Worm (Caenorhabditis elegans) whole organism, L4 larva: ENCODE measurements around the gene his-37.

Source experiments
- F10B5.3 ChIP-seq: sonication (generic microtip); optimal IDR thresholded peaks from 2 replicates; lab custom pipeline; 2016; ENCODE audit warnings: mild to moderate bottlenecking, missing genetic modification characterization, missing compliant biosample characterization
- F44E2.7 ChIP-seq: fragments of 200-800 bp; sonication (Bioruptor generic); IDR thresholded peaks from 2 replicates; pipeline ENCODE4 v2.1.2; 2022; ENCODE audit warnings: missing genetic modification characterization, missing compliant biosample characterization
- F49E8.2 ChIP-seq: sonication (generic microtip); optimal IDR thresholded peaks from 2 replicates; lab custom pipeline; 2016; ENCODE audit warnings: missing compliant biosample characterization, mild to moderate bottlenecking, missing genetic modification characterization, borderline replicate concordance
- T20F7.1 ChIP-seq: fragments of 200-800 bp; sonication (Bioruptor generic); optimal IDR thresholded peaks from 2 replicates; lab custom pipeline; 2018; ENCODE audit warnings: mild to moderate bottlenecking, missing genetic modification characterization, missing compliant biosample characterization
- T26A8.4 ChIP-seq: fragments of 200-800 bp; sonication (Bioruptor generic); IDR thresholded peaks from 2 replicates; pipeline ENCODE4 v1.3.6; 2022; ENCODE audit warnings: missing genetic modification characterization, missing compliant biosample characterization
- Y5F2A.4 ChIP-seq: fragments of 200-800 bp; sonication (Bioruptor generic); optimal IDR thresholded peaks from 2 replicates; lab custom pipeline; 2018; ENCODE audit warnings: mild to moderate bottlenecking, missing genetic modification characterization, missing compliant biosample characterization
- ceh-20 ChIP-seq: fragments of 200-800 bp; sonication (Bioruptor generic); IDR thresholded peaks from 2 replicates; pipeline ENCODE4 v1.3.6; 2022; ENCODE audit warnings: missing genetic modification reagents, missing genetic modification characterization, missing compliant biosample characterization
- ceh-32 ChIP-seq: sonication (generic microtip); optimal IDR thresholded peaks from 2 replicates; lab custom pipeline; 2016; ENCODE audit warnings: mild to moderate bottlenecking, missing genetic modification characterization, missing compliant biosample characterization; ENCODE audit not compliant: poor library complexity
- ceh-62 ChIP-seq: sonication (generic microtip); optimal IDR thresholded peaks from 2 replicates; lab custom pipeline; 2017; ENCODE audit warnings: missing biosample characterization, missing genetic modification characterization
- cey-2 ChIP-seq: sonication (generic microtip); optimal IDR thresholded peaks from 3 replicates; lab custom pipeline; 2017; ENCODE audit warnings: missing genetic modification characterization, mild to moderate bottlenecking, missing compliant biosample characterization, antibody characterized with exemption, borderline replicate concordance; ENCODE audit not compliant: insufficient read depth
- daf-12 ChIP-seq: fragments of 150-350 bp; optimal IDR thresholded peaks from 2 replicates; lab custom pipeline; 2014; ENCODE audit warnings: missing biosample characterization, missing genetic modification reagents, missing genetic modification characterization
- daf-16 ChIP-seq, 3 experiments: sonication (generic microtip); optimal IDR thresholded peaks; 2 replicates each; lab custom pipeline; 2016 to 2017; ENCODE audit warnings: missing genetic modification characterization in 3 of 3, missing genetic modification reagents in 3 of 3, mild to moderate bottlenecking in 2 of 3, missing compliant biosample characterization in 2 of 3, missing biosample characterization in 1 of 3, moderate library complexity in 1 of 3
- daf-8 ChIP-seq: fragments of 200-800 bp; sonication (Bioruptor generic); IDR thresholded peaks from 2 replicates; pipeline ENCODE4 v1.3.6; 2022; ENCODE audit warnings: missing genetic modification characterization, missing compliant biosample characterization
- dpl-1 ChIP-seq: fragments of 150-350 bp; optimal IDR thresholded peaks from 2 replicates; lab custom pipeline; 2014; ENCODE audit warnings: missing biosample characterization, missing genetic modification reagents, missing genetic modification characterization
- duxl-1 ChIP-seq: sonication (generic microtip); optimal IDR thresholded peaks from 2 replicates; lab custom pipeline; 2016; ENCODE audit warnings: mild to moderate bottlenecking, missing genetic modification characterization, moderate library complexity, missing compliant biosample characterization; ENCODE audit not compliant: poor library complexity
- dve-1 ChIP-seq: sonication (generic microtip); optimal IDR thresholded peaks from 2 replicates; lab custom pipeline; 2017; ENCODE audit warnings: antibody characterized with exemption, mild to moderate bottlenecking, missing genetic modification characterization, missing compliant biosample characterization; ENCODE audit not compliant: insufficient read depth
- fos-1 ChIP-seq: fragments of 150-350 bp; optimal IDR thresholded peaks from 2 replicates; lab custom pipeline; 2014; ENCODE audit warnings: missing biosample characterization, missing genetic modification characterization
- gei-8 ChIP-seq: fragments of 200-800 bp; sonication (Bioruptor generic); optimal IDR thresholded peaks from 2 replicates; lab custom pipeline; 2018; ENCODE audit warnings: mild to moderate bottlenecking, missing genetic modification characterization, missing compliant biosample characterization
- hif-1 ChIP-seq, 2 experiments: sonication (generic microtip); optimal IDR thresholded peaks; 2 replicates each; lab custom pipeline; 2016 to 2017; ENCODE audit warnings: missing compliant biosample characterization in 2 of 2, missing genetic modification characterization in 2 of 2, missing genetic modification reagents in 2 of 2, missing genotype in 2 of 2, mild to moderate bottlenecking in 1 of 2
- hlh-11 ChIP-seq: fragments of 200-800 bp; sonication (Bioruptor generic); optimal IDR thresholded peaks from 2 replicates; lab custom pipeline; 2018; ENCODE audit warnings: mild to moderate bottlenecking, missing genetic modification characterization, missing compliant biosample characterization
- hlh-30 ChIP-seq: sonication (generic microtip); optimal IDR thresholded peaks from 2 replicates; lab custom pipeline; 2017; ENCODE audit warnings: antibody characterized with exemption, mild to moderate bottlenecking, missing genetic modification characterization, missing compliant biosample characterization; ENCODE audit not compliant: insufficient read depth
- jun-1 ChIP-seq: fragments of 150-350 bp; optimal IDR thresholded peaks from 2 replicates; lab custom pipeline; 2014; ENCODE audit warnings: missing biosample characterization, missing genetic modification reagents, missing genetic modification characterization
- lin-38 ChIP-seq: fragments of 200-800 bp; sonication (Bioruptor generic); IDR thresholded peaks from 2 replicates; pipeline ENCODE4 v1.3.6; 2022; ENCODE audit warnings: missing genetic modification reagents, missing genetic modification characterization, missing compliant biosample characterization
- lir-3 ChIP-seq: sonication (generic microtip); optimal IDR thresholded peaks from 2 replicates; lab custom pipeline; 2016; ENCODE audit warnings: mild to moderate bottlenecking, missing genetic modification characterization, missing compliant biosample characterization
- madf-5 ChIP-seq, 2 experiments: fragments of 200-800 bp; sonication (Bioruptor generic); IDR thresholded peaks; 2 replicates each; pipeline ENCODE4 v1.3.6; 2022; ENCODE audit warnings: missing compliant biosample characterization in 2 of 2, missing genetic modification characterization in 2 of 2
- madf-9 ChIP-seq: fragments of 200-800 bp; sonication (Bioruptor generic); conservative IDR thresholded peaks from 2 replicates; pipeline ENCODE4 v1.3.6; 2022; ENCODE audit warnings: missing genetic modification reagents, missing genetic modification characterization, missing compliant biosample characterization
- mdl-1 ChIP-seq, 2 experiments: fragments of 150-350 bp in 1 of 2; sonication (generic microtip) in 1 of 2; optimal IDR thresholded peaks; 2 replicates each; lab custom pipeline; 2014 to 2017; ENCODE audit warnings: missing biosample characterization in 2 of 2, missing genetic modification characterization in 2 of 2
- mdt-29 ChIP-seq: fragments of 200-800 bp; sonication (Bioruptor generic); IDR thresholded peaks from 2 replicates; pipeline ENCODE4 v1.3.6; 2022; ENCODE audit warnings: missing genetic modification reagents, missing genetic modification characterization, missing compliant biosample characterization
- mep-1 ChIP-seq: fragments of 150-350 bp; sonication (generic microtip); optimal IDR thresholded peaks from 3 replicates; lab custom pipeline; 2014; ENCODE audit warnings: missing biosample characterization, missing genetic modification characterization
- mxl-3 ChIP-seq: fragments of 200-800 bp; sonication (Bioruptor generic); optimal IDR thresholded peaks from 2 replicates; lab custom pipeline; 2018; ENCODE audit warnings: mild to moderate bottlenecking, missing genetic modification characterization, missing compliant biosample characterization
- nhr-237 ChIP-seq: sonication (generic microtip); optimal IDR thresholded peaks from 2 replicates; lab custom pipeline; 2017; ENCODE audit warnings: missing biosample characterization, missing genetic modification characterization
- nhr-25 ChIP-seq: sonication (generic microtip); optimal IDR thresholded peaks from 2 replicates; lab custom pipeline; 2017; ENCODE audit warnings: missing genetic modification characterization, mild to moderate bottlenecking, missing compliant biosample characterization, antibody characterized with exemption, moderate library complexity, borderline replicate concordance; ENCODE audit not compliant: insufficient read depth
- nhr-28 ChIP-seq: fragments of 150-350 bp; optimal IDR thresholded peaks from 2 replicates; lab custom pipeline; 2014; ENCODE audit warnings: missing biosample characterization, missing genetic modification characterization
- nhr-41 ChIP-seq: fragments of 200-800 bp; sonication (Bioruptor generic); IDR thresholded peaks from 2 replicates; pipeline ENCODE4 v1.3.6; 2022; ENCODE audit warnings: missing genetic modification reagents, missing genetic modification characterization, missing compliant biosample characterization
- nhr-48 ChIP-seq: sonication (generic microtip); optimal IDR thresholded peaks from 2 replicates; lab custom pipeline; 2016; ENCODE audit warnings: mild to moderate bottlenecking, missing genetic modification characterization, missing compliant biosample characterization
- nhr-76 ChIP-seq: fragments of 150-350 bp; optimal IDR thresholded peaks from 2 replicates; lab custom pipeline; 2014; ENCODE audit warnings: missing biosample characterization, missing genetic modification characterization
- nhr-77 ChIP-seq: fragments of 150-350 bp; optimal IDR thresholded peaks from 2 replicates; lab custom pipeline; 2014; ENCODE audit warnings: missing biosample characterization, missing genetic modification characterization
- rbr-2 ChIP-seq: sonication (generic microtip); optimal IDR thresholded peaks from 2 replicates; lab custom pipeline; 2016; ENCODE audit warnings: missing genotype, missing genetic modification characterization, missing compliant biosample characterization
- saeg-2 ChIP-seq: fragments of 200-800 bp; sonication (Bioruptor generic); IDR thresholded peaks from 2 replicates; pipeline ENCODE4 v1.3.6; 2022; ENCODE audit warnings: missing genetic modification reagents, missing genetic modification characterization, missing compliant biosample characterization
- sdz-12 ChIP-seq: fragments of 200-800 bp; sonication (Bioruptor generic); optimal IDR thresholded peaks from 2 replicates; lab custom pipeline; 2018; ENCODE audit warnings: mild to moderate bottlenecking, missing genetic modification characterization, missing compliant biosample characterization
- spr-3 ChIP-seq: fragments of 200-800 bp; sonication (Bioruptor generic); optimal IDR thresholded peaks from 2 replicates; lab custom pipeline; 2018; ENCODE audit warnings: mild to moderate bottlenecking, missing genetic modification characterization, missing compliant biosample characterization
- unc-39 ChIP-seq: sonication (generic microtip); optimal IDR thresholded peaks from 2 replicates; lab custom pipeline; 2017; ENCODE audit warnings: missing biosample characterization, missing genetic modification characterization
- unc-62 ChIP-seq, 3 experiments: fragments of 150-350 bp in 1 of 3; sonication (generic microtip); optimal IDR thresholded peaks in 2 of 3; peaks in 1 of 3; 1 replicate in 1 of 3; 2 replicates in 2 of 3; lab custom pipeline; 2014 to 2017; ENCODE audit warnings: missing biosample characterization in 3 of 3, missing genetic modification characterization in 3 of 3, missing genetic modification reagents in 3 of 3, missing genotype in 1 of 3
- vab-7 ChIP-seq: fragments of 200-800 bp; sonication (Bioruptor generic); IDR thresholded peaks from 2 replicates; pipeline ENCODE4 v1.3.6; 2022; ENCODE audit warnings: missing genetic modification reagents, missing genetic modification characterization, missing compliant biosample characterization
- zip-11 ChIP-seq: fragments of 200-800 bp; sonication (Bioruptor generic); IDR thresholded peaks from 2 replicates; pipeline ENCODE4 v1.3.6; 2022; ENCODE audit warnings: missing genetic modification characterization, missing compliant biosample characterization
- ztf-7 ChIP-seq: fragments of 150-350 bp; optimal IDR thresholded peaks from 2 replicates; lab custom pipeline; 2014; ENCODE audit warnings: missing biosample characterization, missing genetic modification characterization

his-37 gene

ce11 chrV:9513590-9513989 lies 33.3 kb upstream of the his-37 start, which contains the start of gene eif-2Bdelta (continued):
- TF ChIP-seq mep-1 (tag; lab: Kevin White, UChicago) (peak; percentile 36), ceh-62 (tag; lab: Kevin White, UChicago) (no peak), unc-39 (no peak), T20F7.1 (GFP tag; lab: Kevin White, UChicago) (no peak), F49E8.2 (no peak), dve-1 (tag; lab: Kevin White, UChicago) (peak; percentile 47), hlh-30 (tag; lab: Kevin White, UChicago) (peak; percentile 10), mdl-1 (tag; optimal IDR thresholded peaks at IDR 0.05; lab: Kevin White, UChicago) (no peak), unc-62 (GFP tag; optimal IDR thresholded peaks at IDR 0.05 in 1 of 2; lab: Kevin White, UChicago) (no peak), unc-62 (tag; optimal IDR thresholded peaks at IDR 0.05; lab: Kevin White, UChicago) (no peak), spr-3 (GFP tag; lab: Kevin White, UChicago) (no peak), vab-7 (GFP tag; lab: Robert Waterston, UW) (no peak), daf-16 (GFP tag; optimal IDR thresholded peaks at IDR 0.05; lab: Kevin White, UChicago) (no peak), daf-16 (tag; optimal IDR thresholded peaks at IDR 0.05; lab: Kevin White, UChicago) (peak; percentile 46), nhr-237 (tag; lab: Kevin White, UChicago) (no peak), hlh-11 (tag; lab: Kevin White, UChicago) (no peak), madf-9 (GFP tag; lab: Robert Waterston, UW) (no peak), dpl-1 (peak; percentile 69), gei-8 (GFP tag; lab: Kevin White, UChicago) (no peak), daf-12 (tag; lab: Kevin White, UChicago) (no peak), ceh-32 (tag; lab: Kevin White, UChicago) (no peak), ztf-7 (tag; lab: Kevin White, UChicago) (peak; percentile 23), jun-1 (no peak), rbr-2 (tag; lab: Kevin White, UChicago) (peak; percentile 45), mxl-3 (no peak), mdt-29 (GFP tag; lab: Robert Waterston, UW) (no peak), nhr-41 (GFP tag; lab: Robert Waterston, UW) (no peak), nhr-48 (tag; lab: Kevin White, UChicago) (peak; percentile 18), lin-38 (GFP tag; lab: Robert Waterston, UW) (peak; percentile 47), F44E2.7 (no peak), F10B5.3 (tag; lab: Kevin White, UChicago) (no peak), madf-5 (GFP tag; IDR thresholded peaks at IDR 0.05; lab: Robert Waterston, UW) (no peak), duxl-1 (tag; lab: Kevin White, UChicago) (peak; percentile 7), Y5F2A.4 (GFP tag; lab: Kevin White, UChicago) (no peak)
- TF ChIP-seq, all 104 proteins: peak for 15

ce11 chrV:9516280-9516679 lies 30.6 kb upstream of the his-37 start:
- TF ChIP-seq daf-12 (tag; lab: Kevin White, UChicago) (no peak), nhr-25 (tag; lab: Kevin White, UChicago) (peak; percentile 46), sdz-12 (GFP tag; lab: Kevin White, UChicago) (no peak), nhr-28 (peak; percentile 97), cey-2 (tag; lab: Kevin White, UChicago) (no peak), nhr-41 (GFP tag; lab: Robert Waterston, UW) (no peak), daf-8 (GFP tag; lab: Robert Waterston, UW) (no peak), duxl-1 (tag; lab: Kevin White, UChicago) (no peak), dve-1 (tag; lab: Kevin White, UChicago) (peak; percentile 82), nhr-48 (tag; lab: Kevin White, UChicago) (peak; percentile 49), nhr-77 (tag; lab: Kevin White, UChicago) (peak; percentile 34), hlh-30 (tag; lab: Kevin White, UChicago) (peak; percentile 83), T26A8.4 (GFP tag; lab: Robert Waterston, UW) (no peak), T20F7.1 (GFP tag; lab: Kevin White, UChicago) (peak; percentile 3), jun-1 (no peak), hif-1 (tag; optimal IDR thresholded peaks at IDR 0.05; lab: Kevin White, UChicago) (no peak), saeg-2 (GFP tag; lab: Robert Waterston, UW) (no peak), hlh-11 (tag; lab: Kevin White, UChicago) (peak; percentile 64), ceh-20 (GFP tag; lab: Robert Waterston, UW) (peak; percentile 69; the same call in 1 of the 2 replicates), nhr-76 (tag; lab: Kevin White, UChicago) (peak; percentile 12), fos-1 (tag; lab: Kevin White, UChicago) (no peak), unc-62 (GFP tag; optimal IDR thresholded peaks at IDR 0.05 in 1 of 2; lab: Kevin White, UChicago) (peak in 1 of 2 experiments; percentile 99), unc-62 (tag; optimal IDR thresholded peaks at IDR 0.05; lab: Kevin White, UChicago) (no peak), lir-3 (no peak), zip-11 (no peak), dpl-1 (no peak)
